Worm (Caenorhabditis elegans) whole organism, late embryonic: ENCODE results near the gene T09A12.1.

Experiments
- C38D4.7 ChIP-seq: fragments of 200-800 bp; sonication (Bioruptor generic); optimal IDR thresholded peaks from 2 replicates; lab custom pipeline; 2018; ENCODE audit warnings: mild to moderate bottlenecking, missing genetic modification characterization, moderate library complexity, missing compliant biosample characterization
- ceh-9 ChIP-seq: sonication (generic microtip); optimal IDR thresholded peaks from 2 replicates; lab custom pipeline; 2016; ENCODE audit warnings: mild to moderate bottlenecking, missing genetic modification characterization, inconsistent platforms, missing compliant biosample characterization
- dmd-4 ChIP-seq: sonication (generic microtip); optimal IDR thresholded peaks from 2 replicates; lab custom pipeline; 2016; ENCODE audit warnings: borderline replicate concordance, missing genetic modification characterization, missing compliant biosample characterization
- elt-2 ChIP-seq: sonication (generic microtip); optimal IDR thresholded peaks from 2 replicates; lab custom pipeline; 2016; ENCODE audit warnings: missing genetic modification reagents, missing genetic modification characterization, missing compliant biosample characterization

- no peak for TF ChIP-seq ceh-9 (tag; lab: Kevin White, UChicago)
- no peak for TF ChIP-seq C38D4.7 (GFP tag; lab: Kevin White, UChicago)
- no peak for TF ChIP-seq elt-2 (tag; lab: Kevin White, UChicago)
- no peak for TF ChIP-seq dmd-4 (tag; lab: Kevin White, UChicago)
These were observed 18.5 kb downstream of the T09A12.1 start for ce11 chrIV:8262671-8263070.
